Worm (Caenorhabditis elegans) whole organism, late embryonic: ENCODE measurements around the gene C47E8.9.

Source experiments
- ceh-24 ChIP-seq: sonication (generic microtip); optimal IDR thresholded peaks from 2 replicates; lab custom pipeline; 2016; ENCODE audit warnings: mild to moderate bottlenecking, missing genetic modification characterization, missing compliant biosample characterization
- dve-1 ChIP-seq: sonication (generic microtip); optimal IDR thresholded peaks from 2 replicates; lab custom pipeline; 2017; ENCODE audit warnings: antibody characterized with exemption, mild to moderate bottlenecking, missing genetic modification characterization, missing compliant biosample characterization
- nfya-1 ChIP-seq: sonication (generic microtip); optimal IDR thresholded peaks from 2 replicates; lab custom pipeline; 2017; ENCODE audit warnings: missing genetic modification characterization, mild to moderate bottlenecking, missing compliant biosample characterization, antibody characterized with exemption, moderate library complexity
- nhr-11 ChIP-seq: fragments of 150-350 bp; optimal IDR thresholded peaks from 2 replicates; lab custom pipeline; 2014; ENCODE audit warnings: missing biosample characterization, missing genetic modification characterization

ce11 chrV:14617711-14618110 is 45.4 kb upstream of the C47E8.9 start:
- no peak for TF ChIP-seq nfya-1
- TF ChIP-seq dve-1, result no peak
- TF ChIP-seq ceh-24, result no peak
- no peak for TF ChIP-seq nhr-11
